Fruit fly (Drosophila melanogaster) whole organism, adult: ENCODE data around the gene Hsp22.

Source experiments
- CG11617 ChIP-seq: fragments of 200-800 bp; sonication (Bioruptor generic); optimal IDR thresholded peaks from 2 replicates; lab custom pipeline; 2017; ENCODE audit warnings: mild to moderate bottlenecking, missing biosample characterization, missing genetic modification reagents, missing genetic modification characterization
- CG12768 ChIP-seq: fragments of 200-800 bp; sonication (Bioruptor generic); optimal IDR thresholded peaks from 2 replicates; lab custom pipeline; 2017; ENCODE audit warnings: missing biosample characterization, missing genetic modification characterization, mild to moderate bottlenecking, moderate library complexity, missing genetic modification reagents
- CG14711 ChIP-seq: fragments of 200-800 bp; sonication (Bioruptor generic); optimal IDR thresholded peaks from 2 replicates; lab custom pipeline; 2018; ENCODE audit warnings: missing biosample characterization, mild to moderate bottlenecking, missing genetic modification characterization, moderate library complexity
- CG1620 ChIP-seq: fragments of 200-800 bp; sonication (Bioruptor generic); optimal IDR thresholded peaks from 2 replicates; lab custom pipeline; 2016; ENCODE audit warnings: missing biosample characterization, missing genetic modification characterization
- CG33017 ChIP-seq: fragments of 200-800 bp; sonication (Bioruptor generic); optimal IDR thresholded peaks from 2 replicates; lab custom pipeline; 2018; ENCODE audit warnings: missing biosample characterization, mild to moderate bottlenecking, missing genetic modification characterization, moderate library complexity
- CG5204 ChIP-seq: fragments of 200-800 bp; sonication (Bioruptor generic); optimal IDR thresholded peaks from 2 replicates; lab custom pipeline; 2016; ENCODE audit warnings: missing biosample characterization, missing genetic modification characterization
- CG7045 ChIP-seq: fragments of 200-800 bp; sonication (Bioruptor generic); optimal IDR thresholded peaks from 2 replicates; lab custom pipeline; 2017; ENCODE audit warnings: missing biosample characterization, mild to moderate bottlenecking, missing genetic modification characterization
- CG7101 ChIP-seq: fragments of 200-800 bp; sonication (Bioruptor generic); optimal IDR thresholded peaks from 2 replicates; lab custom pipeline; 2018; ENCODE audit warnings: missing biosample characterization, mild to moderate bottlenecking, missing genetic modification characterization, moderate library complexity
- Clk ChIP-seq: fragments of 200-800 bp; sonication (Bioruptor generic); optimal IDR thresholded peaks from 2 replicates; lab custom pipeline; 2017; ENCODE audit warnings: missing biosample characterization, missing genetic modification characterization
- Crg-1 ChIP-seq: fragments of 200-800 bp; sonication (Bioruptor generic); optimal IDR thresholded peaks from 2 replicates; lab custom pipeline; 2016; ENCODE audit warnings: missing biosample characterization, missing genetic modification characterization
- Hr96 ChIP-seq: fragments of 200-800 bp; sonication (Bioruptor generic); optimal IDR thresholded peaks from 2 replicates; lab custom pipeline; 2016; ENCODE audit warnings: missing biosample characterization, missing genetic modification characterization
- Mnt ChIP-seq: fragments of 200-800 bp; sonication (Bioruptor generic); optimal IDR thresholded peaks from 2 replicates; lab custom pipeline; 2016; ENCODE audit warnings: missing biosample characterization, mild to moderate bottlenecking, missing genetic modification characterization
- bab1 ChIP-seq: fragments of 200-800 bp; sonication (Bioruptor generic); optimal IDR thresholded peaks from 3 replicates; lab custom pipeline; 2019; ENCODE audit warnings: missing biosample characterization, mild to moderate bottlenecking, missing genetic modification characterization, moderate library complexity
- cic ChIP-seq: fragments of 200-800 bp; sonication (Bioruptor generic); optimal IDR thresholded peaks from 2 replicates; lab custom pipeline; 2017; ENCODE audit warnings: missing biosample characterization, mild to moderate bottlenecking, missing genetic modification characterization, moderate library complexity
- cnc ChIP-seq, 2 experiments: fragments of >200 bp; optimal IDR thresholded peaks; 2 replicates each; lab custom pipeline; 2017
- kay ChIP-seq: fragments of 200-800 bp; sonication (Bioruptor generic); peaks from one replicate; lab custom pipeline; 2016; ENCODE audit warnings: missing biosample characterization, missing genetic modification characterization, borderline replicate concordance
- ovo ChIP-seq: fragments of 200-800 bp; sonication (Bioruptor generic); optimal IDR thresholded peaks from 2 replicates; lab custom pipeline; 2016; ENCODE audit warnings: missing biosample characterization, missing genetic modification characterization
- pad ChIP-seq: fragments of 200-800 bp; sonication (Bioruptor generic); optimal IDR thresholded peaks from 3 replicates; lab custom pipeline; 2017; ENCODE audit warnings: missing biosample characterization, missing genetic modification characterization, mild to moderate bottlenecking, moderate library complexity, missing genetic modification reagents
- tj ChIP-seq: fragments of 200-800 bp; sonication (Bioruptor generic); optimal IDR thresholded peaks from 3 replicates; lab custom pipeline; 2017; ENCODE audit warnings: missing biosample characterization, mild to moderate bottlenecking, missing genetic modification characterization, moderate library complexity
- toe ChIP-seq: fragments of 200-800 bp; sonication (Bioruptor generic); optimal IDR thresholded peaks from 2 replicates; lab custom pipeline; 2016; ENCODE audit warnings: missing biosample characterization, missing genetic modification characterization

Hsp22 gene

DNA sequence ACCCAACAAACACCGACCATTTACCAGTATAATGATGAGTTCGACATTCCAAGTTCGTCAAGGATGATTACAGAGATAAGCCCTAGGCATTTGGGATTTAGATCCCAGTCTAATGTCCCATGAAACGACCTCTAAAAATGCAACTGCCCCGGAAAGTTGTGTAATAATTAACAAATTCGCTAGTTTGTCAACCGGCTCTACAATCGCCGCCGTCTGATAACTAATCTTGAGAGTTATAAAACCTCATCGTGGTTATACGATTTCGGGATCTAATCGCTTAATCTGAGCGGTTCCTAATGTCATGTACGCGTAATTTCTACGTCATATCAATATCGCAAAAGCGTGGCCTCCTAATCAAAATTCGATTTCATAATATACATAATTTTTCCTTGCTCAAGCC, 17.2 kb upstream of the Hsp22 start:
- TF ChIP-seq CG11617 (GFP tag; lab: Kevin White, UChicago): no peak
- peak; percentile 3 for TF ChIP-seq Mnt (GFP tag; lab: Kevin White, UChicago)
- TF ChIP-seq CG14711 (tag; lab: Kevin White, UChicago): no peak
- no peak for TF ChIP-seq CG7045 (GFP tag; lab: Kevin White, UChicago)
- peak; percentile 83 for TF ChIP-seq kay
- TF ChIP-seq cic (GFP tag; lab: Kevin White, UChicago): peak; percentile 57
- TF ChIP-seq CG1620: no peak

DNA sequence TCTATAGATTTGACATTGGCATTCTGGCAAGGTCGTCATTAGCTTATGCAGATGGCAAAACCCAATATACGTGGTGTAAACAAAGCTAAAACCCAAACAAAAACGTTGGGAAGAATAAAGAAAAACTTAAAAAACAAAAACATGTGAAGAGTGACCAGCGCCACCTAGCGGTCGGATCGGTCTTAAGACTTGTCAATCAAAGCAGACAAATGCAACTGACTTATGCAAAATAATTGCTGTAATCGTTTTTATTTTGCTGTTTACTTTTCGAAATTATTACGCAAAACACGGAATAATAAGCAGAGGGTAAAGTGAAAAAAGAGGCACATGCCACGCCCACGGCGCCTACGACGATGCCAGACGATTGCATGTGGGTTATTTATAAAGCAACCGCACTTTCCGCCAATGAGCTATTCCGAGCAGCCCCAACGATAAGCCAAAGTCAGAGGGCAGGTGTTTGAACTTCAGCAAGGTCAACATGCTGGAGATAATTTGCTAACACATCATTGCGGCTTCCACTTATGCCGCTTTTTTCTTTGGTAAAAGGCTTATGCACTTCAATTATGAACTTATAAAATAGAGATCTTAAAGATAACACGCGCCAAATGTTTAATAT, 16.5 kb upstream of the Hsp22 start:
- TF ChIP-seq bab1: no peak
- TF ChIP-seq CG11617 (GFP tag; lab: Kevin White, UChicago): no peak
- TF ChIP-seq CG1620: no peak
- TF ChIP-seq cnc (optimal IDR thresholded peaks at IDR 0.05; lab: Kevin White, UChicago): no peak
- TF ChIP-seq pad (GFP tag; lab: Kevin White, UChicago): no peak
- no peak for TF ChIP-seq Mnt (GFP tag; lab: Kevin White, UChicago)
- no peak for TF ChIP-seq toe (GFP tag; lab: Kevin White, UChicago)
- TF ChIP-seq kay: no peak
- TF ChIP-seq CG14711 (tag; lab: Kevin White, UChicago): no peak
- TF ChIP-seq CG5204 (GFP tag; lab: Kevin White, UChicago): no peak
- no peak for TF ChIP-seq Hr96 (GFP tag; lab: Kevin White, UChicago)
- no peak for TF ChIP-seq CG7101
- TF ChIP-seq Crg-1 (GFP tag; lab: Kevin White, UChicago): no peak
- no peak for TF ChIP-seq cic (GFP tag; lab: Kevin White, UChicago)
- no peak for TF ChIP-seq ovo (GFP tag; lab: Kevin White, UChicago)
- no peak for TF ChIP-seq Clk
- TF ChIP-seq tj (GFP tag; lab: Kevin White, UChicago): no peak
- no peak for TF ChIP-seq CG7045 (GFP tag; lab: Kevin White, UChicago)
- no peak for TF ChIP-seq CG33017 (tag; lab: Kevin White, UChicago)

DNA sequence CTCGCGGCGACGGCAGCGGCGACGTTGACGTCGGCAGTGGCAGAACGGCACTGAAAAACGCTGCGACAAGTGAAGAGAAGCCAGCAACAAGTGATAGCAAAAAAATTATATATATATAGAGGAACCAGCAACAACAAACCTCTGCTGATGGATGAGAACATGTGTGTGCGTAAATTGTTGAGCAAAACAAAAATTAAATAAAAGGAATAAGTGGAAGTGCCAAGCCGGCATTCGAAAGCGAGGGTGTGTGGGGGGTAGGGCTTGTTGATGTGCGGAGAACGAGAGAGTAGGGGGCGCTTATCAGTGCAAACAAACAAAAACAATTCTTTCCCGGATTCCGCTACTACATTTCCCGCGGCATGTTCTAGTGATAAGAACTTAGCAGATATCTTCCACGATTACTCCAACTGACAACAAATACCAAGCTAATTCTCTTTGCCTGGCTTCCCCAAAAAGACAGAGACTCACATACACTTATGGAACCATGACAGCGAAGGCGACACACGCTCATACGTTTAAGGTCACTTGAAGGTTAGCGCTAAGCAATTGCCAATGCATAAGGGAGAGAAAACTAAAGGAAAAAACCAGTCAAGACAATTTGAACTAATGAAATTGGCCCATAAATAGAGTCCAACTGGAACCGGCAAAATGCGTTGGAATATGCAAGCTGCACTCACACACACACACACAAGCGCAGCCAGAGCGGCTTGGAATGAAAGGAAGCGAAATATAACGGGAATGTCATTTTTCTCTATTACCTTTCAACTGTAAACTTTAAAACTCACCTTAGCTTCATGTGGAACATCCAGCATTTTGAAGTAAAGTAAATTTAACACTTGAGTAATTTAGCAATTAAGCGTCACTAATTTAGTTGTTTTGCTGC, 14.7 kb upstream of the Hsp22 start:
- TF ChIP-seq CG14711 (tag; lab: Kevin White, UChicago): no peak
- TF ChIP-seq Crg-1 (GFP tag; lab: Kevin White, UChicago): no peak
- TF ChIP-seq CG11617 (GFP tag; lab: Kevin White, UChicago): no peak
- TF ChIP-seq bab1: no peak
- TF ChIP-seq pad (GFP tag; lab: Kevin White, UChicago): peak; percentile 65
- TF ChIP-seq CG5204 (GFP tag; lab: Kevin White, UChicago): no peak
- no peak for TF ChIP-seq Hr96 (GFP tag; lab: Kevin White, UChicago)
- no peak for TF ChIP-seq Clk
- no peak for TF ChIP-seq cnc (optimal IDR thresholded peaks at IDR 0.05; lab: Kevin White, UChicago)
- peak; percentile 92 for TF ChIP-seq ovo (GFP tag; lab: Kevin White, UChicago)
- peak; percentile 99 for TF ChIP-seq cic (GFP tag; lab: Kevin White, UChicago)
- TF ChIP-seq CG7101: no peak
- no peak for TF ChIP-seq kay
- no peak for TF ChIP-seq toe (GFP tag; lab: Kevin White, UChicago)
- TF ChIP-seq Mnt (GFP tag; lab: Kevin White, UChicago): peak; percentile 76
- no peak for TF ChIP-seq CG7045 (GFP tag; lab: Kevin White, UChicago)
- no peak for TF ChIP-seq CG33017 (tag; lab: Kevin White, UChicago)
- no peak for TF ChIP-seq CG12768
- no peak for TF ChIP-seq CG1620
- TF ChIP-seq tj (GFP tag; lab: Kevin White, UChicago): peak; percentile 76

DNA sequence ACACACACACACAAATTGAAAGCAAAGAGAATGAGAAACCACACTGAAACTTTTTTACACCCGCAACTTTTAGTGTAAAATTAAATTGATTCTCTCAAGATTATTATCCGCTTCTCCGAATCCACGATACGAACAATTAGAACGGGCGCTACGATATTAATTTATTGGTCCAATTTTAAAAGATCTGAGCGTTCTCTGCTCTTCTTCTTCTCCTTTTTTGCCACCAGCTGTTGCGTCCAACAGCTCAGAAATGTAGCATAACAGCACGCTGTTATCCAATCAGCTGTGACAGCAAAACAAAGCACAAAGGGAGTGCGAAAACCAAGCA, 14.1 kb upstream of the Hsp22 start, which contains the start of the genes UGP and Svip:
UGP (minus strand) TSS at position 223 of the 328 bp plus-strand sequence.
Svip (plus strand) TSS at position 287 of the 328 bp plus-strand sequence.
- TF ChIP-seq bab1 (peak; percentile 65), cnc (optimal IDR thresholded peaks at IDR 0.05; lab: Kevin White, UChicago) (no peak), CG7045 (GFP tag; lab: Kevin White, UChicago) (peak; percentile 14), CG33017 (tag; lab: Kevin White, UChicago) (no peak), kay (peak; percentile 76), CG11617 (GFP tag; lab: Kevin White, UChicago) (peak; percentile 26), Hr96 (GFP tag; lab: Kevin White, UChicago) (no peak), pad (GFP tag; lab: Kevin White, UChicago) (no peak), CG14711 (tag; lab: Kevin White, UChicago) (peak; percentile 63), ovo (GFP tag; lab: Kevin White, UChicago) (no peak), tj (GFP tag; lab: Kevin White, UChicago) (peak; percentile 30), CG12768 (no peak), CG5204 (GFP tag; lab: Kevin White, UChicago) (no peak), toe (GFP tag; lab: Kevin White, UChicago) (no peak), CG7101 (peak; percentile 38), cic (GFP tag; lab: Kevin White, UChicago) (no peak), Clk (no peak), Mnt (GFP tag; lab: Kevin White, UChicago) (peak; percentile 49), CG1620 (no peak), Crg-1 (GFP tag; lab: Kevin White, UChicago) (no peak)

DNA sequence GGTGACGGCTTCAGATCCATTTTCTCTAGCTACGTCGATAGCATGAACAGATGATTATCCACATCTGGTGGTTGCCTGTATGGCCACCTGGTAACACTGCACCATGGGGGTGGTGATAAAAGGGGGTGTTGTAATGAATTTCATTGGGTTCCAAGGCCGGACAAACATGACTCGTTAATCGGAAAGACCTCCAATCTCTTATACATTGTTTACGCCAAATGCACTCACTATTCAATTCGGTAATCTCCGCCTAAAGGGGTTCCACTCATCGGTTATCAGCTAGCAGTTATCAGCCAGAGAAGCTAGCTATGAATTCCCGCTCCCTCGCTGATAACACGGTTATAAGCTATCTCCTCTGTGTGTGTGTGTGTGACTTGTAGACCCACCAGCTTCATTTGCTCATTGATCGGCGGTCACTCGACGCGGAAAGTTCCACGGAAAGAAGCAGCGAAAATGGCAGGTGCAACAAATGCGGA, 12.5 kb upstream of the Hsp22 start, which contains the start of gene Pdxk:
Pdxk (plus strand) TSS at position 100 of the 476 bp plus-strand sequence.
- TF ChIP-seq CG7101 (peak; percentile 49), CG14711 (tag; lab: Kevin White, UChicago) (peak; percentile 23), cic (GFP tag; lab: Kevin White, UChicago) (peak; percentile 94), bab1 (peak; percentile 39), Clk (no peak), Mnt (GFP tag; lab: Kevin White, UChicago) (peak; percentile 41), CG5204 (GFP tag; lab: Kevin White, UChicago) (no peak), Hr96 (GFP tag; lab: Kevin White, UChicago) (no peak), CG7045 (GFP tag; lab: Kevin White, UChicago) (peak; percentile 1), CG1620 (no peak), kay (no peak), ovo (GFP tag; lab: Kevin White, UChicago) (peak; percentile 21), pad (GFP tag; lab: Kevin White, UChicago) (peak; percentile 50), Crg-1 (GFP tag; lab: Kevin White, UChicago) (no peak), tj (GFP tag; lab: Kevin White, UChicago) (peak; percentile 35), CG12768 (peak; percentile 18), toe (GFP tag; lab: Kevin White, UChicago) (peak; percentile 46), cnc (optimal IDR thresholded peaks at IDR 0.05; lab: Kevin White, UChicago) (peak in 1 of 2 experiments; percentile 3), CG11617 (GFP tag; lab: Kevin White, UChicago) (peak; percentile 51), CG33017 (tag; lab: Kevin White, UChicago) (peak; percentile 69)
